Fruit fly (Drosophila melanogaster) whole organism, embryonic: Measurements from ENCODE around the gene Dok.

Experiments used
- Blimp-1 ChIP-seq: fragments of 200-800 bp; sonication (Bioruptor generic); optimal IDR thresholded peaks from 3 replicates; lab custom pipeline; 2018; ENCODE audit warnings: missing biosample characterization, missing genetic modification characterization, mild to moderate bottlenecking, moderate library complexity, missing genetic modification reagents
- CG10267 ChIP-seq: fragments of 200-800 bp; sonication (Bioruptor generic); optimal IDR thresholded peaks from 2 replicates; lab custom pipeline; 2018; ENCODE audit warnings: missing biosample characterization, mild to moderate bottlenecking, missing genetic modification characterization, moderate library complexity
- Dfd ChIP-seq, 2 experiments: fragments of >200 bp; optimal IDR thresholded peaks; 2 replicates each; lab custom pipeline; 2017; ENCODE audit warnings: missing biosample characterization in 2 of 2, missing genetic modification characterization in 2 of 2
- chn ChIP-seq: fragments of 200-800 bp; sonication (Bioruptor generic); optimal IDR thresholded peaks from 2 replicates; lab custom pipeline; 2016; ENCODE audit warnings: missing biosample characterization, missing genetic modification characterization
- dimm ChIP-seq: fragments of 200-800 bp; sonication (Bioruptor generic); IDR thresholded peaks from 2 replicates; pipeline ENCODE4 v1.3.6; 2022; ENCODE audit warnings: missing biosample characterization, missing genetic modification characterization
- kni ChIP-seq: fragments of 200-800 bp; sonication (Bioruptor generic); optimal IDR thresholded peaks from 3 replicates; lab custom pipeline; 2017; ENCODE audit warnings: mild to moderate bottlenecking, missing biosample characterization, missing genetic modification reagents, missing genetic modification characterization
- onecut ChIP-seq: fragments of 200-800 bp; sonication (Bioruptor generic); IDR thresholded peaks from 2 replicates; pipeline ENCODE4 v1.3.6; 2022; ENCODE audit warnings: missing biosample characterization, missing genetic modification characterization
- phol ChIP-seq: fragments of 200-800 bp; sonication (Bioruptor generic); optimal IDR thresholded peaks from 3 replicates; lab custom pipeline; 2018; ENCODE audit warnings: missing biosample characterization, mild to moderate bottlenecking, missing genetic modification characterization, moderate library complexity

DNA sequence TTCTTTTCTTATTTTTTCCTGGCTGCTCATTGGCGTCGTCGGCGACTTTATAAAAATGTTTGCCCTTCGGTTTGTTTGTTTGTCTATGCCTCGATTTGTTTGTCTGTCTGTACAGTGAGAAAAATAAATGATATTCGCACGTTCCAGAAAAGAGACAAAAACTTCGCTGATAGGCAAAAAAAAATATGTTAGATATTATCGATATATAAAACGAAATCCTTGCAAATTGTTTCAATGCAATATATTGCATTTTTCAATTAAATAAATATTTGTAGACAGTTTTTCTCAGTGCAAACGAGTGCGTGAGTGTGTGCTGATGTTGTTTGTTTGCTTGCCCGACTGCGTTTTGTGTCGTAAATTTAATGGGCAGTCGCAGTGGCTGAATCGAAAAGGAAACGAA is 47.0 kb upstream of the Dok start:
- peak; percentile 80 for TF ChIP-seq CG10267 (tag; lab: Kevin White, UChicago)
- no peak for TF ChIP-seq kni (GFP tag; lab: Kevin White, UChicago)
- peak; percentile 24; the same call in 1 of the 2 replicates for TF ChIP-seq onecut (GFP tag; lab: Robert Waterston, UW)
- no peak for TF ChIP-seq Dfd (GFP tag; optimal IDR thresholded peaks at IDR 0.05; lab: Kevin White, UChicago)
- TF ChIP-seq Blimp-1 (GFP tag; lab: Kevin White, UChicago), result peak; percentile 70
- TF ChIP-seq dimm, result no peak
- peak; percentile 68 for TF ChIP-seq chn
- peak; percentile 78 for TF ChIP-seq phol
